Fruit fly (Drosophila melanogaster): ENCODE measurements around the gene PNUTS.

The PNUTS gene

DNA sequence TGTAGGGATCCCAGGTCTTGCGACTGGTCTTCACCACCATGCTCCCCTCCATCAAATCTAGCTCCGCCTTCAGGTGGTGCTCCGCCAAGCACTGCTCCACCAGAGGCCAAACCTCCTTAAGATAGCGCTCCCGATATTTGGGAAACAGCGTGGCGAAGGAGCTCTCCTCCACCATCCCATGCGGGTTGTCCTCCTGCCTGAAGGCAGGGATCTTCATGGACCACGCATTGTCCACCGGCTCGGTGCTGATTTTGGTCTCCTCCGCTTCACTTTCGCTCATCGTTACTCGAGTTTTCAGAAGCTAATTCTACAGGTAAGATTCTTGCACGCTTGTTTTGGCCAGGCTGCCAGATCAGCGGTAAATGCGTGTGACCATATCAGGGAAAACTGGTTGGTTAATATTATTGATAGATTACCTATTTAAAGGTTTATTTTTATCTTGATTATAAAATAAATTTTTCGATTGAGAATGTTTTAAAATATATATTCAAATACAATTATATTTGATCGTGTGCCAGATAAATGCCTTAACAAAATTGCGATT lies 696 bp upstream of the PNUTS start, which contains the start of gene dbe (continued):
- TF ChIP-seq CG3163 (GFP tag; optimal IDR thresholded peaks at IDR 0.05) (no peak), CG5180 (GFP tag; optimal IDR thresholded peaks at IDR 0.05) (no peak), CG9876 (GFP tag; optimal IDR thresholded peaks at IDR 0.05) (no peak), gro (GFP tag; optimal IDR thresholded peaks at IDR 0.05) (no peak), CG6765 (GFP tag; optimal IDR thresholded peaks at IDR 0.05) (no peak), CG7271 (tag; optimal IDR thresholded peaks at IDR 0.05) (no peak), cad (GFP tag; optimal IDR thresholded peaks at IDR 0.05) (no peak), CG15269 (tag; optimal IDR thresholded peaks at IDR 0.05) (no peak), h (optimal IDR thresholded peaks at IDR 0.05) (no peak), H2.0 (GFP tag; IDR thresholded peaks at IDR 0.05) (no peak), ci (GFP tag; IDR thresholded peaks at IDR 0.05) (0 out of 3 replicates have a peak, but pooled peaks have one; percentile 43), HLHmδ (GFP tag; optimal IDR thresholded peaks at IDR 0.05) (no peak), Spps (tag; optimal IDR thresholded peaks at IDR 0.05) (no peak), Sox100B (GFP tag; optimal IDR thresholded peaks at IDR 0.05) (no peak), CG12219 (GFP tag; optimal IDR thresholded peaks at IDR 0.05) (no peak), usp (GFP tag; optimal IDR thresholded peaks at IDR 0.05) (no peak), Hr78 (GFP tag; optimal IDR thresholded peaks at IDR 0.05) (no peak), scrt (GFP tag; optimal IDR thresholded peaks at IDR 0.05) (peak; percentile 57), pb (GFP tag; optimal IDR thresholded peaks at IDR 0.05) (no peak), CG2129 (GFP tag; IDR thresholded peaks at IDR 0.05; ENCODE audit: partially characterized antibody) (no peak), cg (GFP tag; optimal IDR thresholded peaks at IDR 0.05) (no peak), gsb (GFP tag; IDR thresholded peaks at IDR 0.05) (no peak), sd (tag; optimal IDR thresholded peaks at IDR 0.05) (no peak), CG2875 (GFP tag; optimal IDR thresholded peaks at IDR 0.05) (no peak), CG13424 (tag; optimal IDR thresholded peaks at IDR 0.05) (peak; percentile 48), Bdp1 (GFP tag; optimal IDR thresholded peaks at IDR 0.05) (no peak), maf-S (GFP tag; optimal IDR thresholded peaks at IDR 0.05) (no peak), Elba2 (GFP tag; optimal IDR thresholded peaks at IDR 0.05) (no peak), gsb-n (tag; optimal IDR thresholded peaks at IDR 0.05) (no peak), CG2202 (tag; optimal IDR thresholded peaks at IDR 0.05) (no peak), CG31441 (GFP tag; IDR thresholded peaks at IDR 0.05) (no peak), hbn (GFP tag; IDR thresholded peaks at IDR 0.05; ENCODE audit: partially characterized antibody) (no peak), kay (GFP tag; optimal IDR thresholded peaks at IDR 0.05) (no peak), peb (GFP tag; IDR thresholded peaks at IDR 0.05) (no peak), CG17361 (GFP tag; IDR thresholded peaks at IDR 0.05) (no peak), lab (GFP tag; optimal IDR thresholded peaks at IDR 0.05) (no peak), ato (GFP tag; IDR thresholded peaks at IDR 0.05; ENCODE audit: partially characterized antibody) (no peak), CG1233 (GFP tag; optimal IDR thresholded peaks at IDR 0.05) (no peak), hth (optimal IDR thresholded peaks at IDR 0.05) (no peak), NC2β (GFP tag; optimal IDR thresholded peaks at IDR 0.05) (no peak), nerfin-2 (GFP tag; IDR thresholded peaks at IDR 0.05; ENCODE audit: partially characterized antibody) (no peak), Neu2 (GFP tag; optimal IDR thresholded peaks at IDR 0.05; ENCODE audit: borderline replicate concordance) (no peak), CG8944 (GFP tag; optimal IDR thresholded peaks at IDR 0.05) (no peak), Six4 (GFP tag; optimal IDR thresholded peaks at IDR 0.05) (no peak), PHDP (tag; optimal IDR thresholded peaks at IDR 0.05) (no peak), CG6683 (GFP tag; optimal IDR thresholded peaks at IDR 0.05) (no peak), Aef1 (GFP tag; IDR thresholded peaks at IDR 0.05) (no peak), CG14014 (GFP tag; IDR thresholded peaks at IDR 0.05) (peak; percentile 33; the same call in 1 of the 2 replicates), ttk (GFP tag; IDR thresholded peaks at IDR 0.05) (no peak), vvl (GFP tag; IDR thresholded peaks at IDR 0.05) (peak; percentile 25; the same call in 1 of the 2 replicates), D19A (tag; optimal IDR thresholded peaks at IDR 0.05) (no peak)

Data from whole organism, embryonic.